Worm (Caenorhabditis elegans) whole organism, L3 larva: ENCODE results near the gene nhx-1.

ENCODE experiments used
- R02D3.7 ChIP-seq: fragments of 150-350 bp; optimal IDR thresholded peaks from 2 replicates; lab custom pipeline; 2014; ENCODE audit warnings: missing biosample characterization, missing genetic modification characterization
- ZK546.5 ChIP-seq: sonication (generic microtip); optimal IDR thresholded peaks from 2 replicates; lab custom pipeline; 2017; ENCODE audit warnings: missing biosample characterization, missing genetic modification characterization
- ceh-16 ChIP-seq: sonication (generic microtip); optimal IDR thresholded peaks from 2 replicates; lab custom pipeline; 2017; ENCODE audit warnings: missing biosample characterization, missing genetic modification characterization
- ceh-28 ChIP-seq: fragments of 150-350 bp; optimal IDR thresholded peaks from 2 replicates; lab custom pipeline; 2014; ENCODE audit warnings: missing biosample characterization, missing genetic modification reagents, missing genetic modification characterization
- ceh-82 ChIP-seq: fragments of 150-350 bp; optimal IDR thresholded peaks from 2 replicates; lab custom pipeline; 2014; ENCODE audit warnings: missing biosample characterization, missing genetic modification characterization
- ceh-9 ChIP-seq: sonication (generic microtip); optimal IDR thresholded peaks from 2 replicates; lab custom pipeline; 2018; ENCODE audit warnings: missing biosample characterization, missing genetic modification characterization
- egl-27 ChIP-seq: sonication (generic microtip); optimal IDR thresholded peaks from 4 replicates; lab custom pipeline; 2017; ENCODE audit warnings: missing biosample characterization, missing genetic modification reagents, missing genetic modification characterization
- egl-5 ChIP-seq: fragments of 150-350 bp; optimal IDR thresholded peaks from 2 replicates; lab custom pipeline; 2017; ENCODE audit warnings: missing biosample characterization, missing genetic modification reagents, missing genetic modification characterization, inconsistent platforms
- elt-1 ChIP-seq: fragments of 150-350 bp; optimal IDR thresholded peaks from 2 replicates; lab custom pipeline; 2014; ENCODE audit warnings: missing biosample characterization, missing genetic modification characterization
- elt-2 ChIP-seq: sonication (generic microtip); optimal IDR thresholded peaks from 2 replicates; lab custom pipeline; 2016; ENCODE audit warnings: missing genetic modification reagents, mild to moderate bottlenecking, missing genetic modification characterization, missing compliant biosample characterization
- elt-3 ChIP-seq, 3 experiments: fragments of 150-350 bp in 1 of 3; sonication (generic microtip) in 2 of 3; optimal IDR thresholded peaks; 2 replicates in 2 of 3; 4 replicates in 1 of 3; lab custom pipeline; 2014 to 2017; ENCODE audit warnings: missing biosample characterization in 3 of 3, missing genetic modification characterization in 3 of 3
- fkh-10 ChIP-seq: sonication (generic microtip); optimal IDR thresholded peaks from 2 replicates; lab custom pipeline; 2017; ENCODE audit warnings: missing biosample characterization, missing genetic modification reagents, missing genetic modification characterization
- fkh-2 ChIP-seq: fragments of 150-350 bp; optimal IDR thresholded peaks from 2 replicates; lab custom pipeline; 2014; ENCODE audit warnings: missing biosample characterization, missing genetic modification reagents, missing genetic modification characterization
- hmg-11 ChIP-seq: sonication (generic microtip); optimal IDR thresholded peaks from 2 replicates; lab custom pipeline; 2016; ENCODE audit warnings: missing genetic modification characterization, missing compliant biosample characterization
- lin-15B ChIP-seq: fragments of 150-350 bp; optimal IDR thresholded peaks from 2 replicates; lab custom pipeline; 2014; ENCODE audit warnings: missing biosample characterization, missing genetic modification characterization
- lin-39 ChIP-seq: fragments of 150-350 bp; optimal IDR thresholded peaks from 2 replicates; lab custom pipeline; 2018; ENCODE audit warnings: missing biosample characterization, missing genetic modification reagents, missing genetic modification characterization
- mdl-1 ChIP-seq: fragments of 150-350 bp; optimal IDR thresholded peaks from 2 replicates; lab custom pipeline; 2014; ENCODE audit warnings: missing biosample characterization, missing genetic modification characterization
- mml-1 ChIP-seq: fragments of 150-350 bp; sonication (generic microtip); optimal IDR thresholded peaks from 3 replicates; lab custom pipeline; 2014; ENCODE audit warnings: missing biosample characterization, missing genetic modification characterization
- nfya-1 ChIP-seq: sonication (generic microtip); optimal IDR thresholded peaks from 2 replicates; lab custom pipeline; 2017; ENCODE audit warnings: missing genetic modification characterization, mild to moderate bottlenecking, missing compliant biosample characterization, antibody characterized with exemption, moderate library complexity; ENCODE audit not compliant: insufficient read depth
- nhr-11 ChIP-seq: fragments of 150-350 bp; optimal IDR thresholded peaks from 2 replicates; lab custom pipeline; 2014; ENCODE audit warnings: missing biosample characterization, missing genetic modification characterization
- nhr-12 ChIP-seq: fragments of 150-350 bp; optimal IDR thresholded peaks from 2 replicates; lab custom pipeline; 2014; ENCODE audit warnings: missing biosample characterization, missing genetic modification characterization
- nhr-237 ChIP-seq: fragments of 150-350 bp; optimal IDR thresholded peaks from 2 replicates; lab custom pipeline; 2014; ENCODE audit warnings: missing biosample characterization, missing genetic modification characterization
- nhr-25 ChIP-seq: sonication (generic microtip); optimal IDR thresholded peaks from 2 replicates; lab custom pipeline; 2017; ENCODE audit warnings: missing biosample characterization, missing genetic modification characterization
- nhr-28 ChIP-seq: fragments of 150-350 bp; optimal IDR thresholded peaks from 2 replicates; lab custom pipeline; 2014; ENCODE audit warnings: missing biosample characterization, missing genetic modification characterization
- nhr-43 ChIP-seq: sonication (generic microtip); optimal IDR thresholded peaks from 2 replicates; lab custom pipeline; 2016; ENCODE audit warnings: mild to moderate bottlenecking, missing genetic modification characterization, missing compliant biosample characterization; ENCODE audit not compliant: poor library complexity, severe bottlenecking
- nhr-67 ChIP-seq: fragments of 150-350 bp; optimal IDR thresholded peaks from 2 replicates; lab custom pipeline; 2014; ENCODE audit warnings: missing biosample characterization, missing genetic modification characterization
- nhr-76 ChIP-seq: fragments of 150-350 bp; sonication (generic microtip); optimal IDR thresholded peaks from 5 replicates; lab custom pipeline; 2014; ENCODE audit warnings: missing biosample characterization, missing genetic modification characterization
- nhr-77 ChIP-seq: fragments of 150-350 bp; optimal IDR thresholded peaks from 2 replicates; lab custom pipeline; 2014; ENCODE audit warnings: missing biosample characterization, missing genetic modification characterization
- pqm-1 ChIP-seq: fragments of 150-350 bp; optimal IDR thresholded peaks from 2 replicates; lab custom pipeline; 2017; ENCODE audit warnings: missing biosample characterization, missing genetic modification characterization, inconsistent platforms
- sea-2 ChIP-seq: fragments of 150-350 bp; sonication (generic microtip); optimal IDR thresholded peaks from 4 replicates; lab custom pipeline; 2014; ENCODE audit warnings: missing biosample characterization, missing genetic modification reagents, missing genetic modification characterization
- snpc-4 ChIP-seq: fragments of 150-350 bp; optimal IDR thresholded peaks from 2 replicates; lab custom pipeline; 2014; ENCODE audit warnings: missing biosample characterization, missing genetic modification characterization
- tbx-2 ChIP-seq: sonication (generic microtip); optimal IDR thresholded peaks from 2 replicates; lab custom pipeline; 2016; ENCODE audit warnings: mild to moderate bottlenecking, missing genetic modification characterization, missing compliant biosample characterization
- unc-39 ChIP-seq: sonication (generic microtip); optimal IDR thresholded peaks from 4 replicates; lab custom pipeline; 2017; ENCODE audit warnings: missing biosample characterization, missing genetic modification characterization
- zag-1 ChIP-seq: fragments of 150-350 bp; optimal IDR thresholded peaks from 2 replicates; lab custom pipeline; 2014; ENCODE audit warnings: missing biosample characterization, missing genetic modification characterization
- ztf-11 ChIP-seq: fragments of 150-350 bp; optimal IDR thresholded peaks from 2 replicates; lab custom pipeline; 2014; ENCODE audit warnings: missing biosample characterization, missing genetic modification characterization

nhx-1 gene

ce11 chrX:15988577-15988976, 28.3 kb upstream of the nhx-1 start:
- no peak for TF ChIP-seq lin-39 (tag; lab: Kevin White, UChicago)
- TF ChIP-seq elt-1 (tag; lab: Kevin White, UChicago): no peak
- TF ChIP-seq hmg-11 (tag; lab: Kevin White, UChicago): no peak
- no peak for TF ChIP-seq ceh-82
- no peak for TF ChIP-seq nhr-77
- TF ChIP-seq elt-3 (tag; optimal IDR thresholded peaks at IDR 0.05; lab: Kevin White, UChicago): no peak
- no peak for TF ChIP-seq fkh-2 (tag; lab: Kevin White, UChicago)
- TF ChIP-seq, all 47 proteins: peak for 0

ce11 chrX:15992806-15993205, 24.1 kb upstream of the nhx-1 start:
- TF ChIP-seq nhr-11 (tag; lab: Kevin White, UChicago) (no peak), nhr-76 (tag; lab: Kevin White, UChicago) (no peak), ceh-16 (no peak), elt-1 (tag; lab: Kevin White, UChicago) (no peak), pqm-1 (tag; lab: Kevin White, UChicago) (no peak), elt-2 (tag; lab: Kevin White, UChicago) (no peak), lin-15B (no peak), fkh-2 (tag; lab: Kevin White, UChicago) (no peak), mml-1 (tag; lab: Kevin White, UChicago) (no peak), ceh-82 (no peak), hmg-11 (tag; lab: Kevin White, UChicago) (no peak)
- TF ChIP-seq, all 47 proteins: peak for 0

ce11 chrX:15993916-15994315, 23.0 kb upstream of the nhx-1 start:
- peak; percentile 62 for TF ChIP-seq lin-39 (tag; lab: Kevin White, UChicago)
- no peak for TF ChIP-seq nhr-67

DNA sequence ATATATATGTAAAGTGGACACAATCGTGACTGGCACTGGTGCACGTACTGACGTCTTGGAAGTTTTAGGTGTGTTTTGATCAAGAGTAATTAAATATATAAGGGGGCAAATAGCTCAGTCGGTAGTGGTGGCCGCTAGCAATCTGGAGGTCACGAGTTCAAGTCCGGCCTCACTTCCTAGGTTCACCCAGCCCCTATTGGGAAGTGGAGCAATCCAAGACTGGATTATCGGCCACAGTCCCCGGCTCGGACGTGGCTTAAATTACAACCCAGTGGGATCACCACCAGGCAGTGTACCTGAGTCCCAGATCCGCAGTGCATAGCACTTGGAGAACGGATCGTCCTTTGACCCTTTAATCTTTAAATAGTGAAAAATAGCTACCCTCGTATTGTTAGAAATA, 19.8 kb upstream of the nhx-1 start:
- TF ChIP-seq nhr-43 (no peak), egl-27 (no peak), nhr-237 (no peak), nfya-1 (tag; lab: Kevin White, UChicago) (no peak), nhr-12 (tag; lab: Kevin White, UChicago) (no peak), R02D3.7 (tag; lab: Kevin White, UChicago) (no peak), ZK546.5 (no peak), egl-5 (tag; lab: Kevin White, UChicago) (no peak), fkh-10 (GFP tag; lab: Kevin White, UChicago) (no peak), sea-2 (GFP tag; lab: Kevin White, UChicago) (no peak), nhr-25 (tag; lab: Kevin White, UChicago) (no peak), ceh-28 (no peak)

- TF ChIP-seq snpc-4 (tag; lab: Kevin White, UChicago) (peak; percentile 48), ztf-11 (tag; lab: Kevin White, UChicago) (no peak)
These were observed 19.0 kb upstream of the nhx-1 start for ce11 chrX:15997926-15998325.

- TF ChIP-seq elt-1 (tag; lab: Kevin White, UChicago) (no peak), zag-1 (tag; lab: Kevin White, UChicago) (no peak), mdl-1 (tag; lab: Kevin White, UChicago) (no peak), nhr-11 (tag; lab: Kevin White, UChicago) (no peak), ZK546.5 (no peak), nhr-76 (tag; lab: Kevin White, UChicago) (no peak)
These were observed 14.1 kb upstream of the nhx-1 start for ce11 chrX:16002794-16003193.

ce11 chrX:16006529-16006928, 10.4 kb upstream of the nhx-1 start, which contains the start of gene C09G1.4:
TSS of gene C09G1.4 (minus strand) at chrX:16006629.
- TF ChIP-seq nhr-76 (tag; lab: Kevin White, UChicago) (no peak), nhr-67 (no peak), tbx-2 (no peak), ceh-16 (no peak), mdl-1 (tag; lab: Kevin White, UChicago) (no peak), mml-1 (tag; lab: Kevin White, UChicago) (no peak), nhr-28 (no peak), egl-27 (no peak), ztf-11 (tag; lab: Kevin White, UChicago) (no peak), unc-39 (no peak), ceh-9 (tag; lab: Kevin White, UChicago) (no peak), fkh-2 (tag; lab: Kevin White, UChicago) (no peak), nfya-1 (tag; lab: Kevin White, UChicago) (no peak)
